Fruit fly (Drosophila melanogaster) S2 (cell line): ENCODE data around the gene CG17786.

Source experiments
- CG8478 ChIP-seq: fragments of >200 bp; optimal IDR thresholded peaks from 2 replicates; lab custom pipeline; 2018
- CTCF ChIP-seq, 2 experiments: fragments of >200 bp; optimal IDR thresholded peaks; 2 replicates each; lab custom pipeline; 2018

Gene CG17786

dm6 chr3R:24218565-24218964 is at the start of gene CG17786:
TSS of gene CG17786 (minus strand) at chr3R:24218718.
- no peak for TF ChIP-seq CG8478 (lab: Kevin White, UChicago)
- TF ChIP-seq CTCF (optimal IDR thresholded peaks at IDR 0.05; lab: Kevin White, UChicago): no peak

DNA sequence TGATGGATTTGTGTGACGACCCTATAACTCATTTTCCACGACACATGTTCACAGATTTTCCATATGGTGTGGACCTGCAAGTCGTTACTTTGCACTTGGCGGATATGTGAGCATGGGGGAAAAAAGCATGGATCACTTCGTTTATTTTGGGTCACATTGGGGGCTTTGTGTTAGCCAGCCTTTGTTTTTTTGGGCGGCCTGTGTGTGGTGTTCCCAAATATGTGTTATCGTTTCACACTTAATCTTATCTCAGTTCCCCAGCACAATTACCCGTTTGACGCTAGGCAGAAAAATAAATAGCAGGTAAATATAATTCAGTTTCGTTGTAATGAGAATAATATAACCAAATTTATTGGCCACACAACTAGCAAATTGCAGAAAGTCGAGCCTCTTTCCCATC is 49.8 kb upstream of the CG17786 start:
- TF ChIP-seq CG8478 (lab: Kevin White, UChicago) (no peak), CTCF (optimal IDR thresholded peaks at IDR 0.05; lab: Kevin White, UChicago) (no peak)

dm6 chr3R:24267580-24268202 is 49.2 kb upstream of the CG17786 start:
- no peak for TF ChIP-seq CTCF (optimal IDR thresholded peaks at IDR 0.05; lab: Kevin White, UChicago)
- TF ChIP-seq CG8478 (lab: Kevin White, UChicago): no peak

dm6 chr3R:24266786-24267579 is 48.5 kb upstream of the CG17786 start:
- no peak for TF ChIP-seq CTCF (optimal IDR thresholded peaks at IDR 0.05; lab: Kevin White, UChicago)
- TF ChIP-seq CG8478 (lab: Kevin White, UChicago): no peak

DNA sequence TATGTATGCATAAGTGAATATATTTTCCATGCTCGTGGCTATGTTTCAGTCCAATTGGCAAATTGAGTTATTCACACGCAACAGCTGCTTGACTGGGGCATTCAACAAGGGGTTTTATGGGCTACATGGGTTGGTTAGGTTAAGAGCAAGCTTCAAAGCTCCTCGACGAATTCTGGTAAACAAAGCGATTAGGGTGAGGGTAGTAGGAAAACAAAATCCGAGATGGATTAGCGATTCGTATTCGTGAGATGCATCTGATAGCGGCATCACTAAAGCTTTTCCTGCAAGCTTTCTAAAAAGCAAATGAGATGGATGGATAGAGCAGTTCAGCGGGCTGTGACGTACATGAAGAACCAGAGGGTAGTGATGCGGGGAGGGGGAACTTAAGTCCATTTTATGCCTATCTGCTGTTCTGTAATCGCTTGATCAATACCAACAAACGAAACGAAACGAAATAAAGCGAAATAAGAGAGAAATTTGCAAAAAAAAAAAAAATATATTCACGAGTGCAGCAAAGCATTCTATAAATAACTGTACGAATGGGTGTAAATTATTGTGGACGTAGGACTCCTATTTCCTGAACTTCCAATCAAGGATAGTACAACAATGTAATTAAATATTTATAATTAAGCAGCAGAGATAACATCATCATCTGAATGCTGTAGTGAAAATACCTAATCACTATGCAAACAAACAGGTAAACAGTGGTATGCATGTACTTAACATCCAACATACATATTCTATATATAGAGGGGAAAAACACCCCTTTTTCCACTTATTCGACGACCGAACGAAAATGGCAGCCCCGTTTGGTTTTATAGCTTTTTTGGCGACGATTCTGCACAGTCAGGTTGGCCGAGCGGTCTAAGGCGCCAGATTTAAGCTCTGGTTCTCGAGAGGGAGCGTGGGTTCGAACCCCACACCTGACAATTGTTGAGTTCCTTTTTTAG is 46.2 kb upstream of the CG17786 start:
- TF ChIP-seq CG8478 (lab: Kevin White, UChicago) (no peak), CTCF (optimal IDR thresholded peaks at IDR 0.05; lab: Kevin White, UChicago) (no peak)

DNA sequence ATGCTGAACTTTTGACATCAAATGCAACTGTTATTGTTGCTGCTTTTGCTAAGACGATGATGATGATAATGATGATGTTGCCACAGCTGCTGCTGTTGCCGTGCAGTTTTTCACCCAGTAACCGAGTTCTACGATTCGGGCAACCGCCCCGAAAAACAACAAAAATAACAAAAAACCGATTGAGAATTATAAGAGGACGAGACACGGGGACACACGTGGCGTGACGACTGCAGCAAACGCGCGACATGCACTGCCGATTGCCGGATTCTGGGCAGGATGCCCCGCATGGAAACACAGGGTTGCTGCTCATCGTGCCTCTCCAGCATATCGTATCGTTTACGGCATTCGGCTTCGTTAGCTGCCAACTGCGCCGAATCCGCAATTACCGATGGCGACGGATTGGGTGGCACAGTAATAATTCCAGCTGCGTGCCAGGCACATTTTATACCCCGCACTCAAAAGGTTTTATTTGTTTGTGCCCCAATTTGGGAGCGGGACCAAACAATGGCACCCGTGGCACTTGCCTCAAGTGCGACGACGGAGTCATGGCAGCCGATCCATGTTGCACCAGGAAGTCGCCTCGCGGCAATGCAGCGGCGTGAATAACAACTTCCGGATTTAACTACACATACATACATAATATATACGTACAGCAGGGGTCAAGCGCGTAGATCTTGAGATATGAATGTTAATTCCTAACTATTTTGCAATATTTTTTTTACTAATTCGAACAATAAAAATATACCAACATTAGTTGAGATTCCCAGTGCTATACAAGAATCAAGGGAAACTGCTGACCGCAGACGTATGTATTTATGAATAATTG is 45.3 kb upstream of the CG17786 start:
- no peak for TF ChIP-seq CTCF (optimal IDR thresholded peaks at IDR 0.05; lab: Kevin White, UChicago)
- no peak for TF ChIP-seq CG8478 (lab: Kevin White, UChicago)

DNA sequence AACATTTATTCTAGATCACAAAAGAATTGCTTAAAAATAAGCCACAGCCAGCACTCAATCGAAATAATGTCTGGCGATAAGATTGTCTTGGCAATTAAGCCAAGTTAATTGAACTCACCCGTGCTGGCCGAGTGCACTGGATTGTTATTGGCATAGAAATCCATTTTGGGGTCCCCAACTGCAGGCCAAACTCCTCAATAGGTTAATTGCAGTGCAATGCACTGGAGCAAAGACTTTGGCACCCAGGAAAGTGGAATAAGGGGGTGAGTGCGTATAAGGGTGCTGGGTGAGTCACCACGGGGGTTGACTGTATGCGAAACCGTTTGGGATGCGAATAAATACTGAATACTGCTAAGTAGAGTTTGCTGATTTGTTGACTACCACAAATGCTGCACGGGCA is 44.4 kb upstream of the CG17786 start:
- TF ChIP-seq CG8478 (lab: Kevin White, UChicago) (no peak), CTCF (optimal IDR thresholded peaks at IDR 0.05; lab: Kevin White, UChicago) (no peak)

DNA sequence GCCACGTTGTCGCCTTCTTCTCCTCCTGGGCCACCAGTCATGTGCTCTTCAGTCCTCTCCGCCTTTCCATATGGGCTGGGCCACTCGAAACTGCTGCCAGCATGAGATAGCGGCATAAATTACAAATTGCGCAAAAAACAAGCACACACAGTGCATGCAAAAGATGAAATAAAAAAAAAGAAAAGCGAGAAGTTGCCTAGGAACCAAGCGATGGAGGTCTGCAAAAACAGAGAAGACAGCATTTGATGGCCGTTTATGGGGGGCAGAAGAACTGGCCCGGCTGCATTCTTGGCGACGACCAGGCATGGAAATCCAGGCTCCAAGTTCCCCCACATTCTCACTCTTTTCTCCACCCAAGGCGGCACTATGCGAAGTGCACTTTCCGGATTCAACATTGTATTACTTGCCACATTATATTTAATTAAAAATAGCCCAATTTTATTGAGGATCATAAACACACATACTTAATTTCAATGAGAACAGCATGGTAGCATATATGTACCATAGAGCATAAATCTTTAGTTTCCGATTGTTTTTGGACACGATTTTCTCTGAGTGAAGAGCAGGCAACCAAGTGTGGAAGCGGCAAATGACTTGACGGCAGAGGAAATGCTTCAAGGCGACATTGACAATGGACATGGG is 43.0 kb upstream of the CG17786 start:
- TF ChIP-seq CTCF (optimal IDR thresholded peaks at IDR 0.05; lab: Kevin White, UChicago): no peak

dm6 chr3R:24260411-24260810 is 41.9 kb upstream of the CG17786 start:
- no peak for TF ChIP-seq CTCF (optimal IDR thresholded peaks at IDR 0.05; lab: Kevin White, UChicago)

DNA sequence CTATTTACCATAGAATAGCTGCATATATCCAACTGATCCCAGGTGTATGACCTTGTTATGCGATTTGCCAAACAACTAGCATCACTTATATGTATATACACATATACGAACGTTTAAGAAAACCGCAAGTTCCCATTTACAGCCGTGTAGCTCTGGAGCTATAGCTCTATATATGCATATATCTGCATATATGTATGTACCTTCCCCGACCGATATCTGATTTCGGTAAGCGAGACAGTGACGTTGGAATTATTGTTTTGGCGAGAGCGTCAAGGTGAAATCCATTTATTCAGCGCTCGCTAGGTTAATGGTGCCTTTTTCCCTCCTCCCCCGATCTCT is 41.5 kb upstream of the CG17786 start:
- TF ChIP-seq CG8478 (lab: Kevin White, UChicago): no peak
- TF ChIP-seq CTCF (optimal IDR thresholded peaks at IDR 0.05; lab: Kevin White, UChicago): no peak

dm6 chr3R:24259278-24260040 is 40.9 kb upstream of the CG17786 start:
- TF ChIP-seq CG8478 (lab: Kevin White, UChicago) (no peak), CTCF (optimal IDR thresholded peaks at IDR 0.05; lab: Kevin White, UChicago) (no peak)

- TF ChIP-seq CG8478 (lab: Kevin White, UChicago): no peak
- no peak for TF ChIP-seq CTCF (optimal IDR thresholded peaks at IDR 0.05; lab: Kevin White, UChicago)
Measured at dm6 chr3R:24258333-24258732, 39.8 kb upstream of the CG17786 start.

dm6 chr3R:24252494-24252893 is 34.0 kb upstream of the CG17786 start, which contains the start of gene beta-PheRS:
TSS of gene beta-PheRS (minus strand) at chr3R:24252679.
- TF ChIP-seq CG8478 (lab: Kevin White, UChicago) (no peak), CTCF (optimal IDR thresholded peaks at IDR 0.05; lab: Kevin White, UChicago) (peak; percentile 37 to 45)
